Fruit fly (Drosophila melanogaster) whole organism, embryonic: ENCODE data around the gene MsrA.
A peak's percentile ranks its signal among the peaks of the same experiment; 100 is the strongest.

Experiments used
- Atf-2 ChIP-seq: fragments of 200-800 bp; sonication (Bioruptor generic); optimal IDR thresholded peaks from 2 replicates; lab custom pipeline; 2016; ENCODE audit warnings: missing biosample characterization, missing genetic modification characterization
- CG10267 ChIP-seq: fragments of 200-800 bp; sonication (Bioruptor generic); optimal IDR thresholded peaks from 2 replicates; lab custom pipeline; 2018; ENCODE audit warnings: missing biosample characterization, mild to moderate bottlenecking, missing genetic modification characterization, moderate library complexity
- CG10654 ChIP-seq: fragments of 200-800 bp; sonication (Bioruptor generic); optimal IDR thresholded peaks from 2 replicates; lab custom pipeline; 2016; ENCODE audit warnings: missing biosample characterization, missing genetic modification characterization
- CG11398 ChIP-seq: fragments of 200-800 bp; sonication (Bioruptor generic); optimal IDR thresholded peaks from 2 replicates; lab custom pipeline; 2016; ENCODE audit warnings: missing biosample characterization, missing genetic modification characterization
- CG1233 ChIP-seq: fragments of 200-800 bp; sonication (Bioruptor generic); optimal IDR thresholded peaks from 4 replicates; lab custom pipeline; 2018; ENCODE audit warnings: missing biosample characterization, mild to moderate bottlenecking, missing genetic modification characterization
- CG12769 ChIP-seq: fragments of 200-800 bp; sonication (Bioruptor generic); optimal IDR thresholded peaks from 2 replicates; lab custom pipeline; 2019; ENCODE audit warnings: missing biosample characterization, mild to moderate bottlenecking, missing genetic modification characterization, moderate library complexity
- CG13287 ChIP-seq: fragments of 200-800 bp; sonication (Bioruptor generic); IDR thresholded peaks from 2 replicates; pipeline ENCODE4 v1.3.6; 2022; ENCODE audit warnings: missing biosample characterization, missing genetic modification characterization; ENCODE audit not compliant: partially characterized antibody
- CG13775 ChIP-seq: fragments of 200-800 bp; sonication (Bioruptor generic); optimal IDR thresholded peaks from 3 replicates; lab custom pipeline; 2017; ENCODE audit warnings: missing biosample characterization, mild to moderate bottlenecking, missing genetic modification characterization
- CG14441 ChIP-seq: fragments of 200-800 bp; sonication (Bioruptor generic); IDR thresholded peaks from 2 replicates; pipeline ENCODE4 v1.3.6; 2022; ENCODE audit warnings: missing biosample characterization, missing genetic modification characterization
- CG14860 ChIP-seq: fragments of 200-800 bp; sonication (Bioruptor generic); IDR thresholded peaks from 3 replicates; pipeline ENCODE4 v1.3.6; 2022; ENCODE audit warnings: missing biosample characterization, missing genetic modification characterization; ENCODE audit not compliant: partially characterized antibody
- CG17829 ChIP-seq: fragments of 200-800 bp; optimal IDR thresholded peaks from 2 replicates; lab custom pipeline; 2019; ENCODE audit warnings: missing biosample characterization, mild to moderate bottlenecking, missing genetic modification characterization, moderate library complexity
- CG2120 ChIP-seq: fragments of 200-800 bp; sonication (Bioruptor generic); optimal IDR thresholded peaks from 3 replicates; lab custom pipeline; 2016; ENCODE audit warnings: missing biosample characterization, missing genetic modification characterization
- CG2129 ChIP-seq: fragments of 200-800 bp; sonication (Bioruptor generic); IDR thresholded peaks from 2 replicates; pipeline ENCODE4 v1.3.6; 2022; ENCODE audit warnings: missing biosample characterization, missing genetic modification characterization; ENCODE audit not compliant: partially characterized antibody
- CG31224 ChIP-seq: fragments of 200-800 bp; sonication (Bioruptor generic); IDR thresholded peaks from 2 replicates; pipeline ENCODE4 v1.3.6; 2022; ENCODE audit warnings: missing biosample characterization, missing genetic modification characterization
- CG32532 ChIP-seq: fragments of 200-800 bp; sonication (Bioruptor generic); IDR thresholded peaks from 2 replicates; pipeline ENCODE4 v1.3.6; 2022; ENCODE audit warnings: missing biosample characterization, missing genetic modification characterization
- CG4424 ChIP-seq: fragments of 200-800 bp; sonication (Bioruptor generic); optimal IDR thresholded peaks from 3 replicates; lab custom pipeline; 2016; ENCODE audit warnings: missing biosample characterization, missing genetic modification characterization
- CG5180 ChIP-seq: fragments of 200-800 bp; sonication (Bioruptor generic); optimal IDR thresholded peaks from 3 replicates; lab custom pipeline; 2017; ENCODE audit warnings: missing biosample characterization, missing genetic modification characterization, mild to moderate bottlenecking, moderate library complexity, missing genetic modification reagents
- CG6689 ChIP-seq: fragments of 200-800 bp; sonication (Bioruptor generic); IDR thresholded peaks from 2 replicates; pipeline ENCODE4 v1.3.6; 2022; ENCODE audit warnings: missing biosample characterization, missing genetic modification characterization
- CG7357 ChIP-seq: fragments of 200-800 bp; sonication (Bioruptor generic); IDR thresholded peaks from 3 replicates; pipeline ENCODE4 v1.3.6; 2022; ENCODE audit warnings: missing biosample characterization, missing genetic modification characterization
- CG7963 ChIP-seq: fragments of 200-800 bp; sonication (Bioruptor generic); IDR thresholded peaks from 3 replicates; pipeline ENCODE4 v1.3.6; 2022; ENCODE audit warnings: missing biosample characterization, missing genetic modification characterization; ENCODE audit not compliant: partially characterized antibody
- CG8359 ChIP-seq: fragments of 200-800 bp; sonication (Bioruptor generic); optimal IDR thresholded peaks from 2 replicates; lab custom pipeline; 2017; ENCODE audit warnings: missing biosample characterization, mild to moderate bottlenecking, missing genetic modification characterization, borderline replicate concordance
- Camta ChIP-seq: fragments of 200-800 bp; sonication (Bioruptor generic); optimal IDR thresholded peaks from 2 replicates; lab custom pipeline; 2016; ENCODE audit warnings: missing biosample characterization, missing genetic modification characterization
- D19A ChIP-seq: fragments of 200-800 bp; optimal IDR thresholded peaks from 3 replicates; lab custom pipeline; 2019; ENCODE audit warnings: missing biosample characterization, mild to moderate bottlenecking, missing genetic modification characterization, moderate library complexity
- Dek ChIP-seq: fragments of 200-800 bp; sonication (Bioruptor generic); optimal IDR thresholded peaks from 3 replicates; lab custom pipeline; 2019; ENCODE audit warnings: missing biosample characterization, mild to moderate bottlenecking, missing genetic modification characterization, moderate library complexity
- HHEX ChIP-seq: fragments of 200-800 bp; sonication (Bioruptor generic); optimal IDR thresholded peaks from 3 replicates; lab custom pipeline; 2017; ENCODE audit warnings: missing biosample characterization, mild to moderate bottlenecking, missing genetic modification characterization, missing genetic modification reagents
- Hr39 ChIP-seq: fragments of >200 bp; optimal IDR thresholded peaks from 2 replicates; lab custom pipeline; 2017
- Spps ChIP-seq: fragments of 200-800 bp; sonication (Bioruptor generic); optimal IDR thresholded peaks from 2 replicates; lab custom pipeline; 2018; ENCODE audit warnings: missing biosample characterization, mild to moderate bottlenecking, missing genetic modification characterization
- Sry-δ ChIP-seq: fragments of 200-800 bp; sonication (Bioruptor generic); optimal IDR thresholded peaks from 2 replicates; lab custom pipeline; 2016; ENCODE audit warnings: missing biosample characterization, missing genetic modification characterization
- YL-1 ChIP-seq: fragments of 200-800 bp; sonication (Bioruptor generic); optimal IDR thresholded peaks from 3 replicates; lab custom pipeline; 2017; ENCODE audit warnings: missing biosample characterization, mild to moderate bottlenecking, missing genetic modification characterization
- ash1 ChIP-seq: fragments of 200-800 bp; sonication (Bioruptor generic); optimal IDR thresholded peaks from 2 replicates; lab custom pipeline; 2018; ENCODE audit warnings: missing biosample characterization, mild to moderate bottlenecking, missing genetic modification characterization
- bowl ChIP-seq: fragments of 200-800 bp; sonication (Bioruptor generic); IDR thresholded peaks from 2 replicates; pipeline ENCODE4 v1.3.6; 2022; ENCODE audit warnings: missing biosample characterization, missing genetic modification characterization
- da ChIP-seq: fragments of 200-800 bp; sonication (Bioruptor generic); optimal IDR thresholded peaks from 2 replicates; lab custom pipeline; 2016; ENCODE audit warnings: missing biosample characterization, missing genetic modification characterization
- danr ChIP-seq: fragments of 200-800 bp; sonication (Bioruptor generic); IDR thresholded peaks from 2 replicates; pipeline ENCODE4 v1.3.6; 2022; ENCODE audit warnings: missing biosample characterization, missing genetic modification characterization
- dimm ChIP-seq: fragments of 200-800 bp; sonication (Bioruptor generic); IDR thresholded peaks from 2 replicates; pipeline ENCODE4 v1.3.6; 2022; ENCODE audit warnings: missing biosample characterization, missing genetic modification characterization
- dmrt99B ChIP-seq: fragments of 200-800 bp; sonication (Bioruptor generic); optimal IDR thresholded peaks from 2 replicates; lab custom pipeline; 2018; ENCODE audit warnings: missing biosample characterization, mild to moderate bottlenecking, missing genetic modification characterization, moderate library complexity
- dpn ChIP-seq, 2 experiments: fragments of 200-800 bp; sonication (Bioruptor generic); optimal IDR thresholded peaks; 3 replicates each; lab custom pipeline; 2016; ENCODE audit warnings: missing biosample characterization in 2 of 2, missing genetic modification characterization in 2 of 2
- emc ChIP-seq: fragments of 200-800 bp; sonication (Bioruptor generic); optimal IDR thresholded peaks from 2 replicates; lab custom pipeline; 2016; ENCODE audit warnings: missing biosample characterization, missing genetic modification characterization
- fru ChIP-seq: fragments of >200 bp; optimal IDR thresholded peaks from 2 replicates; lab custom pipeline; 2017
- gfzf ChIP-seq: fragments of 200-800 bp; sonication (Bioruptor generic); optimal IDR thresholded peaks from 2 replicates; lab custom pipeline; 2016; ENCODE audit warnings: missing biosample characterization, mild to moderate bottlenecking, missing genetic modification characterization, moderate library complexity
- hbn ChIP-seq: fragments of 200-800 bp; sonication (Bioruptor generic); IDR thresholded peaks from 2 replicates; pipeline ENCODE4 v1.3.6; 2022; ENCODE audit warnings: missing biosample characterization, missing genetic modification characterization; ENCODE audit not compliant: partially characterized antibody
- klu ChIP-seq: fragments of 200-800 bp; sonication (Bioruptor generic); IDR thresholded peaks from 2 replicates; pipeline ENCODE4 v1.3.6; 2022; ENCODE audit warnings: missing biosample characterization, missing genetic modification characterization
- lmd ChIP-seq: fragments of 200-800 bp; sonication (Bioruptor generic); IDR thresholded peaks from 2 replicates; pipeline ENCODE4 v1.3.6; 2022; ENCODE audit warnings: missing biosample characterization, missing genetic modification characterization
- lola ChIP-seq, 3 experiments: fragments of >200 bp in 2 of 3; fragments of 200-800 bp in 1 of 3; sonication (Bioruptor generic) in 1 of 3; optimal IDR thresholded peaks; 2 replicates each; lab custom pipeline; 2017 to 2019; ENCODE audit warnings: missing biosample characterization in 3 of 3, missing genetic modification characterization in 3 of 3, mild to moderate bottlenecking in 1 of 3, moderate library complexity in 1 of 3
- ro ChIP-seq: fragments of 200-800 bp; sonication (Bioruptor generic); IDR thresholded peaks from 2 replicates; pipeline ENCODE4 v1.3.6; 2022; ENCODE audit warnings: missing biosample characterization, missing genetic modification characterization
- sd ChIP-seq: fragments of 200-800 bp; sonication (Bioruptor generic); optimal IDR thresholded peaks from 3 replicates; lab custom pipeline; 2018; ENCODE audit warnings: missing biosample characterization, mild to moderate bottlenecking, missing genetic modification characterization, moderate library complexity
- sim ChIP-seq: fragments of 200-800 bp; sonication (Bioruptor generic); IDR thresholded peaks from 2 replicates; pipeline ENCODE4 v1.3.6; 2022; ENCODE audit warnings: missing biosample characterization, missing genetic modification characterization
- sna ChIP-seq: fragments of 200-800 bp; sonication (Bioruptor generic); IDR thresholded peaks from 2 replicates; pipeline ENCODE4 v1.3.6; 2022; ENCODE audit warnings: missing biosample characterization, missing genetic modification characterization; ENCODE audit not compliant: partially characterized antibody
- trem ChIP-seq: fragments of 200-800 bp; optimal IDR thresholded peaks from 3 replicates; lab custom pipeline; 2019; ENCODE audit warnings: missing biosample characterization, mild to moderate bottlenecking, missing genetic modification characterization, moderate library complexity
- z ChIP-seq: fragments of 200-800 bp; sonication (Bioruptor generic); IDR thresholded peaks from 3 replicates; pipeline ENCODE4 v1.3.6; 2022; ENCODE audit warnings: missing biosample characterization, missing genetic modification characterization
- zf30C ChIP-seq: fragments of 200-800 bp; sonication (Bioruptor generic); optimal IDR thresholded peaks from 3 replicates; lab custom pipeline; 2018; ENCODE audit warnings: missing biosample characterization, mild to moderate bottlenecking, missing genetic modification characterization

Gene MsrA

DNA sequence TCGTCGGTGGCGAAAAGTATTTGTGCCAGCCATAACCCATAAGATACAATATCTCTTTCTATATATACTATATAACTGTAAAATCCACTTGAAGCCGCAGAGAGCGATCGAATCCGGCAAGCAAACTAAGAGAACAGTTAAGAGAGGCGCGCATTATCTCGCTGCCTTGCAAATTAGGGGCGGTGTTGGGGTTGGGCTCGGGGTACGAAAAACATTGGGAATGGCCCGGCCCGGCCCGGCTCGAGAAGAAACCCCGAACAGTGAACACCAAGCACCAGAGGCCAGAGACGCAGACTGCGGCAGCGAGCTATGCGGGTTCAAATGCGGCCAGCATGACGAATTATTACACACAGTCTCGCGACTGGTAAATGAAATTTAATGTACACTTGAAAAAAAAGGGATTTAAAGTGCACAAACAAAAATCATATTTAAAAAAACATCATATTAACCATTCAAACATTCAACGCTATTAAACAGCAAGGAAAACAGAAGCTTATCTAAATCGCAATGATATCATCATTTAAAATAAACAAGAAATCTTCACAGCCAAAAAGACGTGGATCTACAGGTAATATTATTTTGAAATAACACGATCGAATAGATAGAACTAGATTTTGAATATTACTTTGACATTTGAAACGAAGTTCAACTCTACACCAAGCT is 21.6 kb downstream of the MsrA start (continued):
- TF ChIP-seq dimm (GFP tag; lab: Robert Waterston, UW) (0 out of 2 replicates have a peak, but pooled peaks have one; percentile 23), CG32532 (peak; percentile 58), Spps (tag; lab: Kevin White, UChicago) (no peak), z (GFP tag; lab: Robert Waterston, UW) (no peak), CG6689 (GFP tag; lab: Robert Waterston, UW) (peak; percentile 34; the same call in 1 of the 2 replicates), CG10654 (GFP tag; lab: Kevin White, UChicago) (peak; percentile 15), Hr39 (lab: Kevin White, UChicago) (no peak), CG14441 (GFP tag; lab: Robert Waterston, UW) (peak; percentile 63), ash1 (GFP tag; lab: Kevin White, UChicago) (no peak), Dek (no peak), fru (no peak), CG8359 (GFP tag; lab: Kevin White, UChicago) (no peak), gfzf (GFP tag; lab: Kevin White, UChicago) (no peak), klu (peak; percentile 27; the same call in 1 of the 2 replicates), bowl (no peak), CG14860 (GFP tag; lab: Robert Waterston, UW) (no peak), CG2120 (no peak), CG31224 (GFP tag; lab: Robert Waterston, UW) (no peak), danr (GFP tag; lab: Robert Waterston, UW) (0 out of 2 replicates have a peak, but pooled peaks have one; percentile 28), CG11398 (no peak), ro (GFP tag; lab: Robert Waterston, UW) (no peak), CG10267 (peak; percentile 46), Atf-2 (GFP tag; lab: Kevin White, UChicago) (peak; percentile 16), CG13775 (GFP tag; lab: Kevin White, UChicago) (no peak), CG7357 (no peak), D19A (no peak), dpn (GFP tag; optimal IDR thresholded peaks at IDR 0.05; lab: Kevin White, UChicago) (no peak), CG12769 (peak; percentile 68), CG1233 (peak; percentile 19), CG4424 (GFP tag; lab: Kevin White, UChicago) (peak; percentile 63), sd (peak; percentile 18), HHEX (GFP tag; lab: Kevin White, UChicago) (no peak), Sry-δ (no peak), zf30C (GFP tag; lab: Kevin White, UChicago) (no peak), CG7963 (GFP tag; lab: Robert Waterston, UW) (no peak), dmrt99B (peak; percentile 63), sna (no peak), CG5180 (GFP tag; lab: Kevin White, UChicago) (peak; percentile 45), lola (GFP tag; optimal IDR thresholded peaks at IDR 0.05; lab: Kevin White, UChicago) (peak in 1 of 3 experiments; percentile 42), emc (GFP tag; lab: Kevin White, UChicago) (no peak), Camta (GFP tag; lab: Kevin White, UChicago) (no peak), trem (peak; percentile 43), YL-1 (GFP tag; lab: Kevin White, UChicago) (no peak), sim (peak; percentile 29; the same call in 1 of the 2 replicates), CG13287 (peak; percentile 25; the same call in 1 of the 2 replicates), hbn (GFP tag; lab: Robert Waterston, UW) (no peak), da (GFP tag; lab: Kevin White, UChicago) (no peak), CG2129 (GFP tag; lab: Robert Waterston, UW) (no peak), lmd (GFP tag; lab: Robert Waterston, UW) (peak; percentile 58), CG17829 (tag; lab: Kevin White, UChicago) (peak; percentile 14)
